Worm (Caenorhabditis elegans) whole organism, young adult: ENCODE results near the gene zer-1.

Experiments
- B0336.3 ChIP-seq: fragments of 200-800 bp; sonication (Bioruptor generic); IDR thresholded peaks from 2 replicates; pipeline ENCODE4 v1.3.6; 2022; ENCODE audit warnings: missing genetic modification characterization, missing compliant biosample characterization
- D2030.7 ChIP-seq: fragments of 200-800 bp; sonication (Bioruptor generic); IDR thresholded peaks from 2 replicates; pipeline ENCODE4 v1.3.6; 2022; ENCODE audit warnings: missing genetic modification reagents, missing genetic modification characterization, missing compliant biosample characterization
- F10E7.11 ChIP-seq: sonication (generic microtip); optimal IDR thresholded peaks from 2 replicates; lab custom pipeline; 2017; ENCODE audit warnings: mild to moderate bottlenecking, missing genetic modification characterization, moderate library complexity, missing compliant biosample characterization
- F22D6.2 ChIP-seq: sonication (generic microtip); optimal IDR thresholded peaks from 2 replicates; lab custom pipeline; 2016; ENCODE audit warnings: mild to moderate bottlenecking, missing genetic modification characterization, missing compliant biosample characterization
- F55B11.4 ChIP-seq: sonication (generic microtip); optimal IDR thresholded peaks from 2 replicates; lab custom pipeline; 2016; ENCODE audit warnings: missing compliant biosample characterization, missing genetic modification characterization, borderline replicate concordance; ENCODE audit not compliant: insufficient read depth
- Y53F4B.3 ChIP-seq: fragments of 200-800 bp; sonication (Bioruptor generic); IDR thresholded peaks from 2 replicates; pipeline ENCODE4 v1.3.6; 2022; ENCODE audit warnings: missing genetic modification reagents, missing genetic modification characterization, missing compliant biosample characterization
- Y67H2A.10 ChIP-seq: fragments of 200-800 bp; sonication (Bioruptor generic); conservative IDR thresholded peaks from 2 replicates; pipeline ENCODE4 v1.3.6; 2022; ENCODE audit warnings: missing genetic modification reagents, missing genetic modification characterization, missing compliant biosample characterization
- Y79H2A.3 ChIP-seq: fragments of 200-800 bp; sonication (Bioruptor generic); conservative IDR thresholded peaks from 2 replicates; pipeline ENCODE4 v1.3.6; 2022; ENCODE audit warnings: missing genetic modification reagents, missing genetic modification characterization, missing compliant biosample characterization
- ZK185.1 ChIP-seq: sonication (generic microtip); optimal IDR thresholded peaks from 2 replicates; lab custom pipeline; 2016; ENCODE audit warnings: mild to moderate bottlenecking, missing genetic modification characterization, missing compliant biosample characterization; ENCODE audit not compliant: poor library complexity, severe bottlenecking
- aptf-2 ChIP-seq: fragments of 200-800 bp; sonication (Bioruptor generic); conservative IDR thresholded peaks from 2 replicates; pipeline ENCODE4 v1.3.6; 2022; ENCODE audit warnings: missing genetic modification reagents, missing genetic modification characterization, missing compliant biosample characterization
- attf-3 ChIP-seq: fragments of 200-800 bp; sonication (Bioruptor generic); conservative IDR thresholded peaks from 2 replicates; pipeline ENCODE4 v1.3.6; 2022; ENCODE audit warnings: missing genetic modification reagents, missing genetic modification characterization, missing compliant biosample characterization
- attf-5 ChIP-seq: fragments of 200-800 bp; sonication (Bioruptor generic); optimal IDR thresholded peaks from 2 replicates; lab custom pipeline; 2018; ENCODE audit warnings: mild to moderate bottlenecking, missing genetic modification characterization, missing compliant biosample characterization
- bed-2 ChIP-seq: fragments of 200-800 bp; sonication (Bioruptor generic); IDR thresholded peaks from 2 replicates; pipeline ENCODE4 v1.3.6; 2022; ENCODE audit warnings: missing genetic modification reagents, missing genetic modification characterization, missing compliant biosample characterization
- ccch-3 ChIP-seq: fragments of 200-800 bp; sonication (Bioruptor generic); optimal IDR thresholded peaks from 2 replicates; lab custom pipeline; 2018; ENCODE audit warnings: mild to moderate bottlenecking, missing genetic modification characterization, missing compliant biosample characterization
- ceh-100 ChIP-seq: fragments of 200-800 bp; sonication (Bioruptor generic); IDR thresholded peaks from 2 replicates; pipeline ENCODE4 v1.3.6; 2022; ENCODE audit warnings: missing genetic modification reagents, missing genetic modification characterization, missing compliant biosample characterization
- ceh-27 ChIP-seq: fragments of 200-800 bp; sonication (Bioruptor generic); optimal IDR thresholded peaks from 2 replicates; lab custom pipeline; 2018; ENCODE audit warnings: mild to moderate bottlenecking, missing genetic modification characterization, moderate library complexity, missing compliant biosample characterization
- ceh-40 ChIP-seq: fragments of 200-800 bp; sonication (Bioruptor generic); IDR thresholded peaks from 2 replicates; pipeline ENCODE4 v1.3.6; 2022; ENCODE audit warnings: missing genetic modification characterization, missing compliant biosample characterization
- ceh-79 ChIP-seq: sonication (generic microtip); optimal IDR thresholded peaks from 2 replicates; lab custom pipeline; 2017; ENCODE audit warnings: mild to moderate bottlenecking, missing genetic modification characterization, missing compliant biosample characterization
- ceh-91 ChIP-seq: fragments of 200-800 bp; sonication (Bioruptor generic); IDR thresholded peaks from 2 replicates; pipeline ENCODE4 v1.3.6; 2022; ENCODE audit warnings: missing genetic modification reagents, missing genetic modification characterization, missing compliant biosample characterization
- chd-7 ChIP-seq: sonication (generic microtip); optimal IDR thresholded peaks from 2 replicates; lab custom pipeline; 2016; ENCODE audit warnings: mild to moderate bottlenecking, missing genetic modification characterization, moderate library complexity, missing compliant biosample characterization
- die-1 ChIP-seq: sonication (generic microtip); optimal IDR thresholded peaks from 2 replicates; lab custom pipeline; 2016; ENCODE audit warnings: missing genotype, mild to moderate bottlenecking, missing genetic modification characterization, missing compliant biosample characterization
- dpff-1 ChIP-seq: sonication (generic microtip); optimal IDR thresholded peaks from 2 replicates; lab custom pipeline; 2017; ENCODE audit warnings: mild to moderate bottlenecking, missing genetic modification characterization, missing compliant biosample characterization
- efl-1 ChIP-seq: fragments of 150-350 bp; optimal IDR thresholded peaks from 2 replicates; lab custom pipeline; 2014; ENCODE audit warnings: missing biosample characterization, missing genetic modification reagents, missing genetic modification characterization
- egl-18 ChIP-seq: fragments of 200-800 bp; sonication (Bioruptor generic); IDR thresholded peaks from 2 replicates; pipeline ENCODE4 v1.3.6; 2022; ENCODE audit warnings: missing genetic modification reagents, missing genetic modification characterization, missing compliant biosample characterization
- egl-44 ChIP-seq: fragments of 200-800 bp; sonication (Bioruptor generic); IDR thresholded peaks from 2 replicates; pipeline ENCODE4 v1.3.6; 2022; ENCODE audit warnings: missing genetic modification reagents, missing genetic modification characterization, missing compliant biosample characterization
- ets-4 ChIP-seq: fragments of 200-800 bp; sonication (Bioruptor generic); optimal IDR thresholded peaks from 2 replicates; lab custom pipeline; 2018; ENCODE audit warnings: mild to moderate bottlenecking, missing genetic modification characterization, missing compliant biosample characterization
- him-1 ChIP-seq: sonication (generic microtip); optimal IDR thresholded peaks from 2 replicates; lab custom pipeline; 2016; ENCODE audit warnings: missing genotype, missing genetic modification reagents, missing genetic modification characterization, missing compliant biosample characterization
- hlh-12 ChIP-seq: sonication (generic microtip); optimal IDR thresholded peaks from 2 replicates; lab custom pipeline; 2016; ENCODE audit warnings: missing genetic modification characterization, missing compliant biosample characterization
- hlh-26 ChIP-seq: fragments of 200-800 bp; sonication (Bioruptor generic); conservative IDR thresholded peaks from 2 replicates; pipeline ENCODE4 v1.3.6; 2022; ENCODE audit warnings: missing genetic modification reagents, missing genetic modification characterization, missing compliant biosample characterization
- hsf-1 ChIP-seq: fragments of 200-800 bp; sonication (Bioruptor generic); IDR thresholded peaks from 2 replicates; pipeline ENCODE4 v1.3.6; 2022; ENCODE audit warnings: missing genetic modification reagents, missing genetic modification characterization, missing compliant biosample characterization
- lin-40 ChIP-seq: sonication (generic microtip); optimal IDR thresholded peaks from 2 replicates; lab custom pipeline; 2016; ENCODE audit warnings: missing genetic modification characterization, mild to moderate bottlenecking, missing compliant biosample characterization, missing genotype, missing genetic modification reagents
- lin-54 ChIP-seq: fragments of 200-800 bp; sonication (Bioruptor generic); optimal IDR thresholded peaks from 2 replicates; lab custom pipeline; 2018; ENCODE audit warnings: mild to moderate bottlenecking, missing genetic modification characterization, missing compliant biosample characterization
- madf-3 ChIP-seq: fragments of 200-800 bp; sonication (Bioruptor generic); IDR thresholded peaks from 2 replicates; pipeline ENCODE4 v1.3.6; 2022; ENCODE audit warnings: missing genetic modification reagents, missing genetic modification characterization, missing compliant biosample characterization
- madf-6 ChIP-seq: fragments of 200-800 bp; sonication (Bioruptor generic); IDR thresholded peaks from 2 replicates; pipeline ENCODE4 v1.3.6; 2022; ENCODE audit warnings: missing genetic modification reagents, missing genetic modification characterization, missing compliant biosample characterization
- mcd-1 ChIP-seq: fragments of 200-800 bp; sonication (Bioruptor generic); IDR thresholded peaks from 2 replicates; pipeline ENCODE4 v1.3.6; 2022; ENCODE audit warnings: missing genetic modification reagents, missing genetic modification characterization, missing compliant biosample characterization
- nfyb-1 ChIP-seq: fragments of 200-800 bp; sonication (Bioruptor generic); IDR thresholded peaks from 2 replicates; pipeline ENCODE4 v1.3.6; 2022; ENCODE audit warnings: missing genetic modification reagents, missing genetic modification characterization, missing compliant biosample characterization
- nhr-179 ChIP-seq: sonication (generic microtip); optimal IDR thresholded peaks from 2 replicates; lab custom pipeline; 2016; ENCODE audit warnings: mild to moderate bottlenecking, missing genetic modification characterization, missing compliant biosample characterization
- pbrm-1 ChIP-seq: fragments of 200-800 bp; sonication (Bioruptor generic); IDR thresholded peaks from 2 replicates; pipeline ENCODE4 v1.3.6; 2022; ENCODE audit warnings: missing genetic modification reagents, missing genetic modification characterization, missing compliant biosample characterization
- pha-4 ChIP-seq: fragments of 150-350 bp; sonication (generic microtip); optimal IDR thresholded peaks from 2 replicates; lab custom pipeline; 2014; ENCODE audit warnings: missing biosample characterization, missing genetic modification reagents, missing genetic modification characterization
- rcor-1 ChIP-seq: fragments of 200-800 bp; sonication (Bioruptor generic); IDR thresholded peaks from 2 replicates; pipeline ENCODE4 v1.3.6; 2022; ENCODE audit warnings: missing genetic modification reagents, missing genetic modification characterization, missing compliant biosample characterization
- sdz-38 ChIP-seq: sonication (generic microtip); optimal IDR thresholded peaks from 2 replicates; lab custom pipeline; 2016; ENCODE audit warnings: missing genotype, missing genetic modification characterization, missing compliant biosample characterization
- sea-2 ChIP-seq: fragments of 200-800 bp; sonication (Bioruptor generic); IDR thresholded peaks from 2 replicates; pipeline ENCODE4 v1.3.6; 2022; ENCODE audit warnings: missing genetic modification characterization, missing compliant biosample characterization
- snpc-1.1 ChIP-seq: sonication (generic microtip); optimal IDR thresholded peaks from 2 replicates; lab custom pipeline; 2017; ENCODE audit warnings: missing genetic modification characterization, mild to moderate bottlenecking, missing compliant biosample characterization, antibody characterized with exemption, moderate library complexity, missing genotype, missing genetic modification reagents; ENCODE audit not compliant: insufficient read depth
- snpc-1.3 ChIP-seq: sonication (generic microtip); optimal IDR thresholded peaks from 2 replicates; lab custom pipeline; 2017; ENCODE audit warnings: missing genetic modification characterization, mild to moderate bottlenecking, missing compliant biosample characterization, antibody characterized with exemption, moderate library complexity, missing genotype, missing genetic modification reagents; ENCODE audit not compliant: insufficient read depth
- somi-1 ChIP-seq: fragments of 200-800 bp; sonication (Bioruptor generic); optimal IDR thresholded peaks from 2 replicates; lab custom pipeline; 2018; ENCODE audit warnings: mild to moderate bottlenecking, missing genetic modification characterization, missing compliant biosample characterization
- tbp1 ChIP-seq: fragments of 200-800 bp; sonication (Bioruptor generic); optimal IDR thresholded peaks from 2 replicates; lab custom pipeline; 2018; ENCODE audit warnings: mild to moderate bottlenecking, missing genetic modification characterization, missing compliant biosample characterization
- tlf-1 ChIP-seq: fragments of 200-800 bp; sonication (Bioruptor generic); optimal IDR thresholded peaks from 2 replicates; lab custom pipeline; 2018; ENCODE audit warnings: mild to moderate bottlenecking, missing genetic modification characterization, missing compliant biosample characterization
- unc-130 ChIP-seq: sonication (generic microtip); optimal IDR thresholded peaks from 2 replicates; lab custom pipeline; 2016; ENCODE audit warnings: missing genetic modification reagents, missing genetic modification characterization, missing compliant biosample characterization
- unc-62 ChIP-seq: fragments of 150-350 bp; optimal IDR thresholded peaks from 2 replicates; lab custom pipeline; 2014; ENCODE audit warnings: missing biosample characterization, missing genetic modification reagents, missing genetic modification characterization

zer-1 gene

DNA sequence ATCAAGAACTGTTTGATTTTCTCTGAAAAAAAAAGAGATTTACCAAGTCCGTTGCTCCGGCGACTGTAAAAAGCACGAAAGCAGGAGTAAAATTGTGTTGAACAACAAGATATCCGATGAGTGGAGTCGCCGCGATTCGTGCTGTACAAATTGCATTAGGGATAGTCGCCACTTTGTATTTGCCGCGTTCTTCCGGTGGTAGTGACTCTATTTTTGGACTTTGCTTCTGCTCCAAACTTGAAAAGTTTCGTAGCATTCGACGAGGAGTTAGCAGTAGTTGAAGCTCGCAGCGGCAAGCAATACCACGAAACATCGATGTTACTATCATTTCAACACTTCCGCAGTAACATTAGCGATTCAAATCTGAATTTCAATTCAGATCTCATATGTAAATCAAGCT lies 22.9 kb upstream of the zer-1 start, which contains the start of gene crls-1:
Gene crls-1, minus strand, starts transcription at position 363 of the 400 bp plus-strand sequence.
- peak; percentile 25 for TF ChIP-seq chd-7 (tag; lab: Kevin White, UChicago)
- TF ChIP-seq B0336.3 (GFP tag; lab: Robert Waterston, UW), result 0 out of 2 replicates have a peak, but pooled peaks have one; percentile 30
- TF ChIP-seq rcor-1 (GFP tag; lab: Robert Waterston, UW), result no peak
- no peak for TF ChIP-seq ceh-100 (GFP tag; lab: Robert Waterston, UW)
- TF ChIP-seq madf-3, result 0 out of 2 replicates have a peak, but pooled peaks have one; percentile 28
- no peak for TF ChIP-seq ceh-79
- no peak for TF ChIP-seq ceh-27
- TF ChIP-seq efl-1 (GFP tag; lab: Kevin White, UChicago), result no peak
- TF ChIP-seq sea-2 (GFP tag; lab: Robert Waterston, UW), result no peak
- no peak for TF ChIP-seq ZK185.1
- no peak for TF ChIP-seq snpc-1.3
- TF ChIP-seq lin-40, result no peak
- TF ChIP-seq F55B11.4 (tag; lab: Kevin White, UChicago), result no peak
- no peak for TF ChIP-seq nhr-179 (tag; lab: Kevin White, UChicago)
- TF ChIP-seq F22D6.2, result no peak
- TF ChIP-seq ceh-91 (GFP tag; lab: Robert Waterston, UW), result no peak
- no peak for TF ChIP-seq lin-54 (GFP tag; lab: Kevin White, UChicago)
- no peak for TF ChIP-seq attf-5
- TF ChIP-seq him-1 (tag; lab: Kevin White, UChicago), result no peak
- peak; percentile 14; the same call in 1 of the 2 replicates for TF ChIP-seq madf-6 (GFP tag; lab: Robert Waterston, UW)
- no peak for TF ChIP-seq attf-3 (GFP tag; lab: Robert Waterston, UW)
- no peak for TF ChIP-seq hlh-26 (GFP tag; lab: Robert Waterston, UW)
- peak; percentile 14; the same call in 1 of the 2 replicates for TF ChIP-seq D2030.7 (GFP tag; lab: Robert Waterston, UW)
- no peak for TF ChIP-seq Y67H2A.10
- TF ChIP-seq tbp1, result no peak
- no peak for TF ChIP-seq dpff-1
- 0 out of 2 replicates have a peak, but pooled peaks have one; percentile 37 for TF ChIP-seq nfyb-1 (GFP tag; lab: Robert Waterston, UW)
- no peak for TF ChIP-seq ets-4 (GFP tag; lab: Kevin White, UChicago)
- no peak for TF ChIP-seq somi-1 (GFP tag; lab: Kevin White, UChicago)
- no peak for TF ChIP-seq aptf-2
- TF ChIP-seq snpc-1.1, result no peak
- TF ChIP-seq bed-2 (GFP tag; lab: Robert Waterston, UW), result no peak
- TF ChIP-seq Y53F4B.3 (GFP tag; lab: Robert Waterston, UW), result no peak
- TF ChIP-seq unc-130 (GFP tag; lab: Kevin White, UChicago), result no peak
- TF ChIP-seq tlf-1 (GFP tag; lab: Kevin White, UChicago), result peak; percentile 16
- TF ChIP-seq pha-4 (tag; lab: Kevin White, UChicago), result no peak
- TF ChIP-seq hlh-12 (tag; lab: Kevin White, UChicago), result no peak
- no peak for TF ChIP-seq ceh-40 (GFP tag; lab: Robert Waterston, UW)
- TF ChIP-seq hsf-1 (GFP tag; lab: Robert Waterston, UW), result peak; percentile 59; the same call in 1 of the 2 replicates
- TF ChIP-seq egl-44 (GFP tag; lab: Robert Waterston, UW), result no peak
- no peak for TF ChIP-seq Y79H2A.3 (GFP tag; lab: Robert Waterston, UW)
- TF ChIP-seq sdz-38 (tag; lab: Kevin White, UChicago), result no peak
- no peak for TF ChIP-seq ccch-3 (GFP tag; lab: Kevin White, UChicago)
- TF ChIP-seq die-1 (tag; lab: Kevin White, UChicago), result no peak
- no peak for TF ChIP-seq F10E7.11 (tag; lab: Kevin White, UChicago)
- no peak for TF ChIP-seq unc-62 (GFP tag; lab: Kevin White, UChicago)
- peak; percentile 29 for TF ChIP-seq mcd-1 (GFP tag; lab: Robert Waterston, UW)
- TF ChIP-seq egl-18 (GFP tag; lab: Robert Waterston, UW), result no peak
- TF ChIP-seq pbrm-1, result no peak
